Worm (Caenorhabditis elegans) whole organism, early embryonic: Measurements from ENCODE around the gene T10G3.4.

Source experiments
- B0310.2 ChIP-seq: sonication (generic microtip); optimal IDR thresholded peaks from 2 replicates; lab custom pipeline; 2016; ENCODE audit warnings: mild to moderate bottlenecking, missing genetic modification characterization, missing compliant biosample characterization
- F13C5.2 ChIP-seq: sonication (generic microtip); optimal IDR thresholded peaks from 2 replicates; lab custom pipeline; 2017; ENCODE audit warnings: mild to moderate bottlenecking, missing genetic modification characterization, inconsistent platforms, missing compliant biosample characterization
- aly-1 ChIP-seq: sonication (generic microtip); optimal IDR thresholded peaks from 2 replicates; lab custom pipeline; 2016; ENCODE audit warnings: missing genetic modification characterization, missing compliant biosample characterization
- ama-1 ChIP-seq: fragments of 150-350 bp; optimal IDR thresholded peaks from 2 replicates; lab custom pipeline; 2014
- ceh-13 ChIP-seq: fragments of 200-800 bp; sonication (Bioruptor generic); optimal IDR thresholded peaks from 2 replicates; lab custom pipeline; 2018; ENCODE audit warnings: mild to moderate bottlenecking, missing genetic modification characterization, missing compliant biosample characterization
- ceh-36 ChIP-seq: sonication (generic microtip); optimal IDR thresholded peaks from 2 replicates; lab custom pipeline; 2016; ENCODE audit warnings: missing genetic modification characterization, inconsistent platforms, missing compliant biosample characterization
- ets-7 ChIP-seq: sonication (generic microtip); optimal IDR thresholded peaks from 2 replicates; lab custom pipeline; 2016; ENCODE audit warnings: missing genotype, missing genetic modification characterization, missing compliant biosample characterization
- flt-1 ChIP-seq: fragments of 200-800 bp; sonication (Bioruptor generic); IDR thresholded peaks from 2 replicates; pipeline ENCODE4 v1.3.6; 2022; ENCODE audit warnings: missing genetic modification characterization, missing compliant biosample characterization
- hmbx-1 ChIP-seq: sonication (generic microtip); optimal IDR thresholded peaks from 2 replicates; lab custom pipeline; 2016; ENCODE audit warnings: mild to moderate bottlenecking, missing genetic modification characterization, missing compliant biosample characterization
- hmg-4 ChIP-seq: fragments of 200-800 bp; sonication (Bioruptor generic); optimal IDR thresholded peaks from 2 replicates; lab custom pipeline; 2018; ENCODE audit warnings: mild to moderate bottlenecking, missing genetic modification characterization, missing compliant biosample characterization
- hnd-1 ChIP-seq: sonication (generic microtip); optimal IDR thresholded peaks from 2 replicates; lab custom pipeline; 2016; ENCODE audit warnings: missing genetic modification characterization, missing compliant biosample characterization
- pes-1 ChIP-seq: fragments of 200-800 bp; sonication (Bioruptor generic); IDR thresholded peaks from 2 replicates; pipeline ENCODE4 v1.3.6; 2022; ENCODE audit warnings: missing genetic modification reagents, missing genetic modification characterization, missing compliant biosample characterization
- scrt-1 ChIP-seq: fragments of 200-800 bp; sonication (Bioruptor generic); IDR thresholded peaks from 2 replicates; pipeline ENCODE4 v1.3.6; 2022; ENCODE audit warnings: missing genetic modification characterization, missing compliant biosample characterization
- sea-1 ChIP-seq: fragments of 200-800 bp; sonication (Bioruptor generic); conservative IDR thresholded peaks from 2 replicates; pipeline ENCODE4 v1.3.6; 2022; ENCODE audit warnings: missing genetic modification characterization, missing compliant biosample characterization
- tbx-11 ChIP-seq: fragments of 200-800 bp; sonication (Bioruptor generic); IDR thresholded peaks from 2 replicates; pipeline ENCODE4 v1.3.6; 2022; ENCODE audit warnings: missing genetic modification characterization, missing compliant biosample characterization
- tbx-37 ChIP-seq: fragments of 200-800 bp; sonication (Bioruptor generic); conservative IDR thresholded peaks from 2 replicates; pipeline ENCODE4 v1.3.6; 2022; ENCODE audit warnings: missing genetic modification reagents, missing genetic modification characterization, missing compliant biosample characterization
- tra-4 ChIP-seq: sonication (generic microtip); optimal IDR thresholded peaks from 2 replicates; lab custom pipeline; 2017; ENCODE audit warnings: missing genetic modification characterization, missing compliant biosample characterization

Gene T10G3.4

DNA sequence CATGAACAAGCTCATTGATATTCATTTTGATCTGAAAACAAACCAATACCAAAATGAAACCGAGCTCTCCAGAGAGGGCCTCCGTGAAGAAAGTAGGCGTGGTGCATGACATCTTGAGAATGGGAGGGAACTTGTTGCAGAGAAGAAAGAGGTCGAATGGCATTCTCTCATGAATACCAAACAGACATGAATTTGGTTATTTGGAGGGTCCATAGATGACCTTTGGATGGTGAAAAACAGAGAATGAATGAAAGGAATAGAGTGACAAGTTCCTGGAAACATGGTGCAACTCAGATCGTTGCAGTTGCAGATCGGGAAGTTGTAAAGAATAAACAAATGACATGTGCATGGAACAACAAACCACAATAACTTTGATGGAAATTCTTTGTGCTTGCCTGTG lies 7.9 kb downstream of the T10G3.4 start, which contains the start of gene T10G3.8:
Gene T10G3.8 (minus strand): TSS at position 101 of the 400 bp plus-strand sequence.
- TF ChIP-seq tbx-11 (no peak), hnd-1 (no peak), B0310.2 (tag; lab: Kevin White, UChicago) (no peak), sea-1 (GFP tag; lab: Robert Waterston, UW) (no peak), scrt-1 (GFP tag; lab: Robert Waterston, UW) (no peak), ama-1 (no peak), ets-7 (tag; lab: Kevin White, UChicago) (no peak), F13C5.2 (tag; lab: Kevin White, UChicago) (no peak), tra-4 (tag; lab: Kevin White, UChicago) (no peak), pes-1 (GFP tag; lab: Robert Waterston, UW) (no peak), ceh-13 (no peak), flt-1 (no peak), hmbx-1 (tag; lab: Kevin White, UChicago) (no peak), ceh-36 (tag; lab: Kevin White, UChicago) (no peak)

DNA sequence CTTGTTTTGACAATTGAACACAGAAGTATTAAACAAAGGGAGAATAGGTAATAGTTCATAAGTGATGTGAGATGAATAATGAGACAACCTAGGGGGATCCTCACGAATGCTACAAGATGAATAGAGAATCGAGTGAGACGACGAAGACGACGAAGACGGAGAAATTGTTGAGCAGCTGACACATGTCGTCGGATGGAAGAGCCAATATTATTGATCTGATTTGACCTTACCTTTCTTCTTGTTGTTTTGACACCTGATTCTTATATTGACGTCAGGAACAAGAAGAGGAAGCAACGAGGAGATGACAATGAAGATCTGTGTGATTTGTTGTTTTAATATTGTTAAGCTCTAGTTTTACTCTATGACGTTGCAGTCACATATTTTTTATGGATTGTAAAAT lies 10.8 kb downstream of the T10G3.4 start, which contains the start of gene T10G3.1:
Gene T10G3.1 (minus strand): TSS at position 213 of the 400 bp plus-strand sequence.
- TF ChIP-seq tbx-37 = no peak
- no peak for TF ChIP-seq ceh-13
- TF ChIP-seq aly-1 (tag; lab: Kevin White, UChicago) = no peak
- no peak for TF ChIP-seq hnd-1
- TF ChIP-seq hmg-4 (GFP tag; lab: Kevin White, UChicago) = no peak
- TF ChIP-seq ceh-36 (tag; lab: Kevin White, UChicago) = no peak
- TF ChIP-seq pes-1 (GFP tag; lab: Robert Waterston, UW) = no peak
- TF ChIP-seq tra-4 (tag; lab: Kevin White, UChicago) = no peak
- TF ChIP-seq hmbx-1 (tag; lab: Kevin White, UChicago) = no peak
- no peak for TF ChIP-seq ets-7 (tag; lab: Kevin White, UChicago)
- no peak for TF ChIP-seq flt-1

DNA sequence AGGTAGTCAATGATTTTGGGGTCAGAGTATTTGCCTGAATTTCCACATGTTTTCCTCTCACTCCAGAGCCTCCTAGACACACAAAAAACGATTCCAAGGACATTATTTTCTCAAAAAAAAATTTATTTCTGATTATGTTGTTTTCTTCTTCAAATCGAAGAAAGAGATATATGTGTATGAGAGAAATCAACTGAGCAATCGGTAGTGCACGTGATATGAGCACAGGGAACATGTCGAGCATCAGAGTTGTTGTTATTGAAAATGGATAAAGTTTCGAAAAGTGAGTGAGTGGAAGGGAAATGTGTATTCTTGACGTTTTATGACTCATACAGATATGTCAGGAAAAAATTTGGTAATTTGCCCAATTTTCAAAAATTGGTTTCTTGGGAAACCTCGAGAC lies 12.2 kb downstream of the T10G3.4 start:
- no peak for TF ChIP-seq sea-1 (GFP tag; lab: Robert Waterston, UW)
- no peak for TF ChIP-seq hmbx-1 (tag; lab: Kevin White, UChicago)
- no peak for TF ChIP-seq tra-4 (tag; lab: Kevin White, UChicago)
- no peak for TF ChIP-seq aly-1 (tag; lab: Kevin White, UChicago)
- TF ChIP-seq B0310.2 (tag; lab: Kevin White, UChicago) = no peak
- no peak for TF ChIP-seq tbx-11
- no peak for TF ChIP-seq pes-1 (GFP tag; lab: Robert Waterston, UW)
- no peak for TF ChIP-seq flt-1
- no peak for TF ChIP-seq F13C5.2 (tag; lab: Kevin White, UChicago)
- TF ChIP-seq ama-1 = no peak
- TF ChIP-seq ceh-13 = no peak
- no peak for TF ChIP-seq scrt-1 (GFP tag; lab: Robert Waterston, UW)
- no peak for TF ChIP-seq hmg-4 (GFP tag; lab: Kevin White, UChicago)
- TF ChIP-seq ets-7 (tag; lab: Kevin White, UChicago) = no peak
- no peak for TF ChIP-seq ceh-36 (tag; lab: Kevin White, UChicago)
- TF ChIP-seq hnd-1 = no peak

DNA sequence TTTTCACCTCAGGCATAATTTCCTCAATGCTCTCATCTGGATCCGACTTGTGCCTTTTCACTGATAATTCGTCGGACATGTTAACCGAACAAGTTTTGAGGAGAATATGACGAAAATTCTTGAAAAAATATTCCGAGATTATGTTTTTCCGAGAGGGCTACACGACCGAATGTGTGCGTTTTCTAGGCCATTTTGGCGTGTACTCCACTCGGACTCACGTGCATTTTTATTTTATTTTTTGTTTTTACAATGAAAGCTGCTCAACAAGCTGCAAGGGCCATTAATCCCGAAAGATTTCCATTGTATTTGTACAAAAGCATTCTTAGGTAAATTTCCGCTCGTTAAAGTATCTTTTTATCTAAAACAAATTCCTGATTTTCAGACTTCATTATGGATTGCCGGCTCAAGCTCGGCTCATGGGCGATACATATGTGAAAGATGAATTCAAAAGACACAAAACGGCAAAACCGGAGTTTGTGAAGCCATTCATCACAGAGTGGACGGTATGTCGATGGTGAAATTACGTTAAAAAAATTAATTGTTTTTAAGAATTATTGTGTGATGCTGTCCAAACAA lies 16.0 kb downstream of the T10G3.4 start, which contains the start of the genes F25H9.6 and F25H9.7:
Gene F25H9.6 (minus strand): TSS at position 172 of the 576 bp plus-strand sequence.
Gene F25H9.7 (plus strand): TSS at position 187 of the 576 bp plus-strand sequence.
- peak; percentile 7 for TF ChIP-seq hnd-1
- peak; percentile 89 for TF ChIP-seq tbx-37
- no peak for TF ChIP-seq tra-4 (tag; lab: Kevin White, UChicago)
- TF ChIP-seq sea-1 (GFP tag; lab: Robert Waterston, UW) = no peak
- TF ChIP-seq ama-1 = no peak
- TF ChIP-seq pes-1 (GFP tag; lab: Robert Waterston, UW) = peak; percentile 72
- TF ChIP-seq F13C5.2 (tag; lab: Kevin White, UChicago) = peak; percentile 64
- no peak for TF ChIP-seq hmg-4 (GFP tag; lab: Kevin White, UChicago)
- TF ChIP-seq ets-7 (tag; lab: Kevin White, UChicago) = peak; percentile 37
- TF ChIP-seq scrt-1 (GFP tag; lab: Robert Waterston, UW) = 0 out of 2 replicates have a peak, but pooled peaks have one; percentile 32
- TF ChIP-seq tbx-11 = 0 out of 2 replicates have a peak, but pooled peaks have one; percentile 17
- peak; percentile 58 for TF ChIP-seq flt-1
- TF ChIP-seq ceh-13 = no peak
- TF ChIP-seq hmbx-1 (tag; lab: Kevin White, UChicago) = no peak
- no peak for TF ChIP-seq ceh-36 (tag; lab: Kevin White, UChicago)

DNA sequence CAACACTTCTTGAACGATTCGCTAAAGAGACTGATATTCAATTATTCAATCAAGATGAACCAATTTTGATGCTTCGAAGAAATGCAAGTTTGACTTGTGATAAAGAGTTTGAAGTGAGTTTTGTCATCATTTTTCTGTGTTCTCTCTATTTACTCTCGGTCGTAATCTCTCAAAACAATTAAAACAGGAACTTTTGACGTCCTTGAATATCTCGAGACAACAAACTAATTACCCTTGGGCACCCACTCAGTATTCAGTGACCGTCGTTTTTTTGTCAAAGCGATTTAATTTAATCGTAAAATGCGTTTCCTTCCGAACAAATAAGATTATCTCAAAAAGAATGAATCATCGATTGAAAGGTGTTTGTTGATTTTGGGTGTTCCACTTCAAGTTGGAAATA lies 20.1 kb downstream of the T10G3.4 start:
- no peak for TF ChIP-seq hmbx-1 (tag; lab: Kevin White, UChicago)
- no peak for TF ChIP-seq flt-1
- TF ChIP-seq B0310.2 (tag; lab: Kevin White, UChicago) = no peak
- TF ChIP-seq ceh-36 (tag; lab: Kevin White, UChicago) = no peak
- no peak for TF ChIP-seq F13C5.2 (tag; lab: Kevin White, UChicago)
- no peak for TF ChIP-seq hnd-1
- TF ChIP-seq ama-1 = no peak
- TF ChIP-seq pes-1 (GFP tag; lab: Robert Waterston, UW) = no peak
- no peak for TF ChIP-seq hmg-4 (GFP tag; lab: Kevin White, UChicago)
- no peak for TF ChIP-seq ets-7 (tag; lab: Kevin White, UChicago)
- no peak for TF ChIP-seq aly-1 (tag; lab: Kevin White, UChicago)
- TF ChIP-seq tbx-11 = no peak
- TF ChIP-seq tra-4 (tag; lab: Kevin White, UChicago) = no peak
- TF ChIP-seq scrt-1 (GFP tag; lab: Robert Waterston, UW) = no peak
- no peak for TF ChIP-seq tbx-37

DNA sequence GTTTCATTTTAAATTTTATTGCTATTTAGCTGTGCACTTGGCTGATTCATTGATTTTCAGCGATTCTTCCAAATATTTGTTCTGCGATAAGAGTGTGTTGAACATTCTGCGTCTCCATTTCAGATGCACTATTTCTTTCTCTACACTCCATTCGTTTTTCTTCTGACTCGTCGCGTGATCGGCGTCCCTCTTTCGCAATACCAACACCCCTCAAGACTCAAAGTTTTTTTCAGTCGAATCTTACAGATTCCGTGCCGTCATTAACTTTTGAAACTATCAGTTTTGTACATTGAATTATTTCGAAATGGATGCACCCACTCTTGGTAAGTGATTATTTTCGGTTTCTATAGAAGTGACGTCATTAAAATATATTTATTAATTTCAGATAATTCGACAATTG lies 21.3 kb downstream of the T10G3.4 start, which contains the start of gene frm-10:
Gene frm-10 (plus strand): TSS at position 234 of the 400 bp plus-strand sequence.
- no peak for TF ChIP-seq B0310.2 (tag; lab: Kevin White, UChicago)
- TF ChIP-seq scrt-1 (GFP tag; lab: Robert Waterston, UW) = no peak
- TF ChIP-seq ceh-36 (tag; lab: Kevin White, UChicago) = no peak
- no peak for TF ChIP-seq ama-1
- no peak for TF ChIP-seq tbx-11
- TF ChIP-seq hmbx-1 (tag; lab: Kevin White, UChicago) = no peak
- no peak for TF ChIP-seq ets-7 (tag; lab: Kevin White, UChicago)
- no peak for TF ChIP-seq tbx-37
- no peak for TF ChIP-seq sea-1 (GFP tag; lab: Robert Waterston, UW)
- TF ChIP-seq F13C5.2 (tag; lab: Kevin White, UChicago) = no peak
- no peak for TF ChIP-seq tra-4 (tag; lab: Kevin White, UChicago)
- no peak for TF ChIP-seq ceh-13
